Fruit fly (Drosophila melanogaster) whole organism, embryonic: ENCODE results near the gene AP-2mu.
A peak's percentile ranks its signal among the peaks of the same experiment; 100 is the strongest.

ENCODE experiments used
- CG10979 ChIP-seq: fragments of 200-800 bp; sonication (Bioruptor generic); optimal IDR thresholded peaks from 2 replicates; lab custom pipeline; 2018; ENCODE audit warnings: missing biosample characterization, mild to moderate bottlenecking, missing genetic modification characterization, moderate library complexity
- CG11085 ChIP-seq: fragments of 200-800 bp; sonication (Bioruptor generic); IDR thresholded peaks from 2 replicates; pipeline ENCODE4 v1.3.6; 2022; ENCODE audit warnings: missing biosample characterization, missing genetic modification characterization
- CG11093 ChIP-seq: fragments of 200-800 bp; sonication (Bioruptor generic); IDR thresholded peaks from 3 replicates; pipeline ENCODE4 v1.3.6; 2022; ENCODE audit warnings: missing biosample characterization, missing genetic modification characterization
- CG12942 ChIP-seq: fragments of 200-800 bp; sonication (Bioruptor generic); optimal IDR thresholded peaks from 3 replicates; lab custom pipeline; 2016; ENCODE audit warnings: missing biosample characterization, missing genetic modification characterization
- CG13296 ChIP-seq: fragments of 200-800 bp; sonication (Bioruptor generic); optimal IDR thresholded peaks from 3 replicates; lab custom pipeline; 2018; ENCODE audit warnings: missing biosample characterization, mild to moderate bottlenecking, missing genetic modification characterization
- CG14860 ChIP-seq: fragments of 200-800 bp; sonication (Bioruptor generic); IDR thresholded peaks from 3 replicates; pipeline ENCODE4 v1.3.6; 2022; ENCODE audit warnings: missing biosample characterization, missing genetic modification characterization; ENCODE audit not compliant: partially characterized antibody
- CG15269 ChIP-seq: fragments of 200-800 bp; sonication (Bioruptor generic); optimal IDR thresholded peaks from 2 replicates; lab custom pipeline; 2018; ENCODE audit warnings: missing biosample characterization, mild to moderate bottlenecking, missing genetic modification characterization, moderate library complexity
- CG1529 ChIP-seq: fragments of 200-800 bp; sonication (Bioruptor generic); optimal IDR thresholded peaks from 3 replicates; lab custom pipeline; 2018; ENCODE audit warnings: missing biosample characterization, missing genetic modification characterization
- CG16779 ChIP-seq: fragments of 200-800 bp; sonication (Bioruptor generic); IDR thresholded peaks from 2 replicates; pipeline ENCODE4 v1.3.6; 2022; ENCODE audit warnings: missing biosample characterization, missing genetic modification characterization
- CG32532 ChIP-seq: fragments of 200-800 bp; sonication (Bioruptor generic); IDR thresholded peaks from 2 replicates; pipeline ENCODE4 v1.3.6; 2022; ENCODE audit warnings: missing biosample characterization, missing genetic modification characterization
- CG42726 ChIP-seq: fragments of 200-800 bp; sonication (Bioruptor generic); IDR thresholded peaks from 2 replicates; pipeline ENCODE4 v1.3.6; 2022; ENCODE audit warnings: missing biosample characterization, missing genetic modification characterization; ENCODE audit not compliant: partially characterized antibody
- CG4360 ChIP-seq: fragments of 200-800 bp; sonication (Bioruptor generic); IDR thresholded peaks from 2 replicates; pipeline ENCODE4 v1.3.6; 2022; ENCODE audit warnings: missing biosample characterization, missing genetic modification characterization
- CG4707 ChIP-seq: fragments of 200-800 bp; sonication (Bioruptor generic); optimal IDR thresholded peaks from 2 replicates; lab custom pipeline; 2018; ENCODE audit warnings: missing biosample characterization, mild to moderate bottlenecking, missing genetic modification characterization, moderate library complexity
- CG7357 ChIP-seq: fragments of 200-800 bp; sonication (Bioruptor generic); IDR thresholded peaks from 3 replicates; pipeline ENCODE4 v1.3.6; 2022; ENCODE audit warnings: missing biosample characterization, missing genetic modification characterization
- CG8281 ChIP-seq: fragments of 200-800 bp; sonication (Bioruptor generic); optimal IDR thresholded peaks from 2 replicates; lab custom pipeline; 2018; ENCODE audit warnings: missing biosample characterization, mild to moderate bottlenecking, missing genetic modification characterization, moderate library complexity
- CG8944 ChIP-seq: fragments of 200-800 bp; sonication (Bioruptor generic); optimal IDR thresholded peaks from 3 replicates; lab custom pipeline; 2016; ENCODE audit warnings: missing biosample characterization, missing genetic modification characterization
- CG9609 ChIP-seq: fragments of 200-800 bp; sonication (Bioruptor generic); optimal IDR thresholded peaks from 3 replicates; lab custom pipeline; 2016; ENCODE audit warnings: missing biosample characterization, missing genetic modification characterization
- CG9797 ChIP-seq: fragments of 200-800 bp; sonication (Bioruptor generic); optimal IDR thresholded peaks from 3 replicates; lab custom pipeline; 2018; ENCODE audit warnings: missing biosample characterization, mild to moderate bottlenecking, missing genetic modification characterization
- CG9876 ChIP-seq: fragments of 200-800 bp; sonication (Bioruptor generic); optimal IDR thresholded peaks from 2 replicates; lab custom pipeline; 2016; ENCODE audit warnings: missing biosample characterization, missing genetic modification characterization
- Dek ChIP-seq: fragments of 200-800 bp; sonication (Bioruptor generic); optimal IDR thresholded peaks from 3 replicates; lab custom pipeline; 2019; ENCODE audit warnings: missing biosample characterization, mild to moderate bottlenecking, missing genetic modification characterization, moderate library complexity
- Doc2 ChIP-seq: fragments of 200-800 bp; sonication (Bioruptor generic); IDR thresholded peaks from 2 replicates; pipeline ENCODE4 v1.3.6; 2022; ENCODE audit warnings: missing biosample characterization, missing genetic modification characterization
- Dref ChIP-seq: fragments of 200-800 bp; sonication (Bioruptor generic); IDR thresholded peaks from 2 replicates; pipeline ENCODE4 v1.3.6; 2022; ENCODE audit warnings: missing biosample characterization, missing genetic modification characterization
- Kr ChIP-seq: fragments of 200-800 bp; sonication (Bioruptor generic); optimal IDR thresholded peaks from 2 replicates; lab custom pipeline; 2017; ENCODE audit warnings: missing biosample characterization, mild to moderate bottlenecking, missing genetic modification characterization
- Opbp ChIP-seq: fragments of 200-800 bp; sonication (Bioruptor generic); IDR thresholded peaks from 3 replicates; pipeline ENCODE4 v1.3.6; 2022; ENCODE audit warnings: missing biosample characterization, missing genetic modification characterization; ENCODE audit not compliant: partially characterized antibody
- Sin3A ChIP-seq: fragments of >200 bp; optimal IDR thresholded peaks from 2 replicates; lab custom pipeline; 2018
- Six4 ChIP-seq: fragments of 200-800 bp; sonication (Bioruptor generic); optimal IDR thresholded peaks from 2 replicates; lab custom pipeline; 2016; ENCODE audit warnings: missing biosample characterization, missing genetic modification characterization
- Sry-δ ChIP-seq: fragments of 200-800 bp; sonication (Bioruptor generic); optimal IDR thresholded peaks from 2 replicates; lab custom pipeline; 2016; ENCODE audit warnings: missing biosample characterization, missing genetic modification characterization
- Taf1 ChIP-seq: fragments of 200-800 bp; sonication (Bioruptor generic); IDR thresholded peaks from 2 replicates; pipeline ENCODE4 v1.3.6; 2022; ENCODE audit warnings: missing biosample characterization, missing genetic modification characterization
- Usf ChIP-seq: fragments of 200-800 bp; sonication (Bioruptor generic); optimal IDR thresholded peaks from 2 replicates; lab custom pipeline; 2017; ENCODE audit warnings: missing genotype, missing biosample characterization, missing genetic modification characterization
- Xrp1 ChIP-seq: fragments of 200-800 bp; sonication (Bioruptor generic); IDR thresholded peaks from 2 replicates; pipeline ENCODE4 v1.3.6; 2022; ENCODE audit warnings: missing biosample characterization, missing genetic modification characterization
- cas ChIP-seq: fragments of 200-800 bp; sonication (Bioruptor generic); IDR thresholded peaks from 2 replicates; pipeline ENCODE4 v1.3.6; 2022; ENCODE audit warnings: missing biosample characterization, missing genetic modification characterization
- cato ChIP-seq: fragments of 200-800 bp; sonication (Bioruptor generic); optimal IDR thresholded peaks from 2 replicates; lab custom pipeline; 2016; ENCODE audit warnings: missing biosample characterization, missing genetic modification characterization, borderline replicate concordance
- cwo ChIP-seq: fragments of 200-800 bp; sonication (Bioruptor generic); optimal IDR thresholded peaks from 3 replicates; lab custom pipeline; 2017; ENCODE audit warnings: missing biosample characterization, missing genetic modification characterization, mild to moderate bottlenecking, moderate library complexity, missing genetic modification reagents
- dmrt99B ChIP-seq: fragments of 200-800 bp; sonication (Bioruptor generic); optimal IDR thresholded peaks from 2 replicates; lab custom pipeline; 2018; ENCODE audit warnings: missing biosample characterization, mild to moderate bottlenecking, missing genetic modification characterization, moderate library complexity
- esg ChIP-seq: fragments of 200-800 bp; sonication (Bioruptor generic); conservative IDR thresholded peaks from 2 replicates; pipeline ENCODE4 v1.3.6; 2022; ENCODE audit warnings: missing biosample characterization, missing genetic modification characterization
- fru ChIP-seq: fragments of >200 bp; optimal IDR thresholded peaks from 2 replicates; lab custom pipeline; 2017
- gce ChIP-seq: fragments of 200-800 bp; sonication (Bioruptor generic); IDR thresholded peaks from 3 replicates; pipeline ENCODE4 v1.3.6; 2022; ENCODE audit warnings: missing biosample characterization, missing genetic modification characterization
- grau ChIP-seq: fragments of 200-800 bp; optimal IDR thresholded peaks from 3 replicates; lab custom pipeline; 2019; ENCODE audit warnings: missing biosample characterization, mild to moderate bottlenecking, missing genetic modification characterization, moderate library complexity
- gsb ChIP-seq: fragments of 200-800 bp; sonication (Bioruptor generic); IDR thresholded peaks from 2 replicates; pipeline ENCODE4 v1.3.6; 2022; ENCODE audit warnings: missing biosample characterization, missing genetic modification characterization
- her ChIP-seq: fragments of 200-800 bp; sonication (Bioruptor generic); optimal IDR thresholded peaks from 2 replicates; lab custom pipeline; 2016; ENCODE audit warnings: missing biosample characterization, missing genetic modification characterization
- knrl ChIP-seq: fragments of 200-800 bp; sonication (Bioruptor generic); IDR thresholded peaks from 3 replicates; pipeline ENCODE4 v1.3.6; 2022; ENCODE audit warnings: missing biosample characterization, missing genetic modification characterization; ENCODE audit not compliant: partially characterized antibody
- oc ChIP-seq: fragments of 200-800 bp; sonication (Bioruptor generic); optimal IDR thresholded peaks from 2 replicates; lab custom pipeline; 2018; ENCODE audit warnings: missing biosample characterization, mild to moderate bottlenecking, missing genetic modification characterization, moderate library complexity
- prd ChIP-seq, 3 experiments: fragments of >200 bp in 2 of 3; fragments of 200-800 bp in 1 of 3; sonication (Bioruptor generic) in 1 of 3; optimal IDR thresholded peaks in 2 of 3; IDR thresholded peaks in 1 of 3; 2 replicates in 2 of 3; 3 replicates in 1 of 3; pipeline versions ENCODE4 v1.3.6 to Lab custom; 2017 to 2022; ENCODE audit warnings: missing biosample characterization in 1 of 3, missing genetic modification characterization in 1 of 3
- scrt ChIP-seq: fragments of 200-800 bp; sonication (Bioruptor generic); optimal IDR thresholded peaks from 2 replicates; lab custom pipeline; 2018; ENCODE audit warnings: missing biosample characterization, mild to moderate bottlenecking, missing genetic modification characterization, moderate library complexity
- stwl ChIP-seq: fragments of 200-800 bp; sonication (Bioruptor generic); optimal IDR thresholded peaks from 3 replicates; lab custom pipeline; 2018; ENCODE audit warnings: missing biosample characterization, mild to moderate bottlenecking, missing genetic modification characterization, moderate library complexity
- tgo ChIP-seq: fragments of 200-800 bp; sonication (Bioruptor generic); IDR thresholded peaks from 3 replicates; pipeline ENCODE4 v1.3.6; 2022; ENCODE audit warnings: missing biosample characterization, missing genetic modification characterization
- tll ChIP-seq, 2 experiments: fragments of 200-800 bp in 1 of 2; fragments of >200 bp in 1 of 2; sonication (Bioruptor generic) in 1 of 2; optimal IDR thresholded peaks; 2 replicates each; lab custom pipeline; 2017 to 2019; ENCODE audit warnings: missing biosample characterization in 2 of 2, missing genetic modification characterization in 2 of 2, mild to moderate bottlenecking in 1 of 2, moderate library complexity in 1 of 2
- toy ChIP-seq: fragments of 200-800 bp; sonication (Bioruptor generic); IDR thresholded peaks from 2 replicates; pipeline ENCODE4 v1.3.6; 2022; ENCODE audit warnings: missing biosample characterization, missing genetic modification characterization
- usp ChIP-seq: fragments of >200 bp; optimal IDR thresholded peaks from 2 replicates; lab custom pipeline; 2017; ENCODE audit warnings: missing biosample characterization, missing genetic modification characterization
- zfh2 ChIP-seq: fragments of 200-800 bp; sonication (Bioruptor generic); optimal IDR thresholded peaks from 2 replicates; lab custom pipeline; 2016; ENCODE audit warnings: missing biosample characterization, missing genetic modification characterization

AP-2mu gene

dm6 chr3R:22461673-22462585 lies at the start of gene AP-2mu, which contains the start of gene Rpn7 (continued):
- TF ChIP-seq stwl (tag; lab: Kevin White, UChicago) (peak; percentile 54), tll (GFP tag; optimal IDR thresholded peaks at IDR 0.05; lab: Kevin White, UChicago) (peak in 1 of 2 experiments; percentile 2), CG13296 (GFP tag; lab: Kevin White, UChicago) (no peak), Sin3A (lab: Kevin White, UChicago) (no peak), CG11093 (no peak), CG9797 (GFP tag; lab: Kevin White, UChicago) (peak; percentile 75), grau (no peak), CG9609 (GFP tag; lab: Kevin White, UChicago) (no peak), Opbp (GFP tag; lab: Robert Waterston, UW) (no peak), cas (GFP tag; lab: Robert Waterston, UW) (no peak), esg (GFP tag; lab: Robert Waterston, UW) (no peak), CG4707 (GFP tag; lab: Kevin White, UChicago) (no peak), toy (GFP tag; lab: Robert Waterston, UW) (no peak), Dref (GFP tag; lab: Robert Waterston, UW) (peak; percentile 61), CG15269 (tag; lab: Kevin White, UChicago) (no peak), CG11085 (GFP tag; lab: Robert Waterston, UW) (no peak), Kr (no peak), CG14860 (GFP tag; lab: Robert Waterston, UW) (no peak), CG10979 (tag; lab: Kevin White, UChicago) (no peak), CG9876 (GFP tag; lab: Kevin White, UChicago) (no peak), cato (GFP tag; lab: Kevin White, UChicago) (no peak), tgo (GFP tag; lab: Robert Waterston, UW) (no peak), Six4 (GFP tag; lab: Kevin White, UChicago) (no peak), Sry-δ (GFP tag; lab: Kevin White, UChicago) (no peak), CG12942 (GFP tag; lab: Kevin White, UChicago) (no peak), CG16779 (GFP tag; lab: Robert Waterston, UW) (no peak), CG32532 (no peak), Taf1 (no peak), knrl (no peak), gsb (no peak), zfh2 (peak; percentile 17), Usf (GFP tag; lab: Kevin White, UChicago) (no peak), her (GFP tag; lab: Kevin White, UChicago) (no peak), CG7357 (no peak), cwo (no peak), CG42726 (GFP tag; lab: Robert Waterston, UW) (no peak), CG8281 (tag; lab: Kevin White, UChicago) (no peak), usp (GFP tag; lab: Kevin White, UChicago) (no peak), CG4360 (GFP tag; lab: Robert Waterston, UW) (no peak), CG8944 (GFP tag; lab: Kevin White, UChicago) (no peak), Xrp1 (no peak), scrt (GFP tag; lab: Kevin White, UChicago) (no peak), dmrt99B (tag; lab: Kevin White, UChicago) (no peak), Dek (tag; lab: Kevin White, UChicago) (peak; percentile 29), Doc2 (no peak), gce (GFP tag; lab: Robert Waterston, UW) (no peak), CG1529 (GFP tag; lab: Kevin White, UChicago) (no peak), oc (tag; lab: Kevin White, UChicago) (no peak), prd (optimal IDR thresholded peaks at IDR 0.05; lab: Kevin White, UChicago) (no peak), prd (GFP tag; IDR thresholded peaks at IDR 0.05; lab: Robert Waterston, UW) (no peak), fru (no peak)
